Worm (Caenorhabditis elegans): ENCODE data around the gene hat-1.

Gene hat-1

DNA sequence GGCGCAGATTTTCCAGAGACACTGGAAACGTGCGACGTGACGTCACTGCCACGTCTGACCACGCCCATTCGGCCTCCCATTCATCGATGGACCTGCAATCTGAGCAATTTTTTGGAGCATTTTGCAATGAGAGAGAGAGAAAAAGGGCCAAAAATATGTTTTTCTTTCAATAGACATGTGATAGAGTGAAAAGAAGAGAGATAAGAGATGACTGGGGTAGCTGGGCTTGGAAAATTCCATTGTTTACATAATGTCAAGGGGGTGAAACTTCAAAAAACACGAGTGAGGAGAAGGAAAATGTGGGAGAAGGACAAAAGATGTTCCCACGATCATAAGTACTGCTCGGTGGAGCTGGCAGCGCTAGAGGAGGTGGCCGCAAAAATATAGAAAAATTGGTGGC is 11.1 kb downstream of the hat-1 start, which contains the start of gene M03C11.1:
M03C11.1 (minus strand) TSS at position 101 of the 400 bp plus-strand sequence.
- TF ChIP-seq F13C5.2 (tag; optimal IDR thresholded peaks at IDR 0.05) = no peak
- TF ChIP-seq flt-1 (GFP tag; IDR thresholded peaks at IDR 0.05) = no peak
- TF ChIP-seq tbx-11 (GFP tag; IDR thresholded peaks at IDR 0.05) = no peak
- no peak for TF ChIP-seq hmg-4 (GFP tag; optimal IDR thresholded peaks at IDR 0.05)
- no peak for TF ChIP-seq aly-1 (tag; optimal IDR thresholded peaks at IDR 0.05)
- TF ChIP-seq scrt-1 (GFP tag; IDR thresholded peaks at IDR 0.05) = no peak
- TF ChIP-seq pes-1 (GFP tag; IDR thresholded peaks at IDR 0.05) = no peak

DNA sequence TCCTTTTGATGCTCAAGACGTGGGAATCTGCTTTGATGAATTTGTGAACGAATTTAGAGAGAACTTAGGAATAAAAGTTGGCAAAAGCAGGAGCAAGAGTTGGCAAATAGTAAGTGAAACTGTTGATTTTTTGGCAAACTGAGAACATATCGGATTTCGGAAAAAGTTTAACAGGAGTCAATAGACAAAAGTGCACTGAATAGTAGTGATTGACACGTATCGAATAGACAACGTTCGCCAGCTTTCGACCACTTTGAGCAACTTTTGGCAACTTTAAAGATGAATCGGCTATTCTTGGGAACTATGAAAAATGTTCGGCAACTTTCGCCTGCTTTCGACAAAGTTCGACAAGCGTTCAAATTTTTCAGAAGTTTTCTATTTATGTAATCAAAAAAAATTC is 15.4 kb downstream of the hat-1 start, which contains the start of gene M03C11.9:
M03C11.9 (minus strand) TSS at position 101 of the 400 bp plus-strand sequence.
- no peak for TF ChIP-seq hmbx-1 (tag; optimal IDR thresholded peaks at IDR 0.05)
- no peak for TF ChIP-seq flt-1 (GFP tag; IDR thresholded peaks at IDR 0.05)
- no peak for TF ChIP-seq sea-1 (GFP tag; conservative IDR thresholded peaks at IDR 0.05)
- no peak for TF ChIP-seq hnd-1 (tag; optimal IDR thresholded peaks at IDR 0.05)
- TF ChIP-seq ets-7 (tag; optimal IDR thresholded peaks at IDR 0.05) = no peak
- no peak for TF ChIP-seq F13C5.2 (tag; optimal IDR thresholded peaks at IDR 0.05)
- TF ChIP-seq pes-1 (GFP tag; IDR thresholded peaks at IDR 0.05) = no peak
- TF ChIP-seq B0310.2 (tag; optimal IDR thresholded peaks at IDR 0.05) = no peak
- no peak for TF ChIP-seq scrt-1 (GFP tag; IDR thresholded peaks at IDR 0.05)
- no peak for TF ChIP-seq tbx-11 (GFP tag; IDR thresholded peaks at IDR 0.05)
- no peak for TF ChIP-seq tbx-37 (GFP tag; conservative IDR thresholded peaks at IDR 0.05)
- TF ChIP-seq ceh-13 (GFP tag; optimal IDR thresholded peaks at IDR 0.05) = no peak
- no peak for TF ChIP-seq tra-4 (tag; optimal IDR thresholded peaks at IDR 0.05)

DNA sequence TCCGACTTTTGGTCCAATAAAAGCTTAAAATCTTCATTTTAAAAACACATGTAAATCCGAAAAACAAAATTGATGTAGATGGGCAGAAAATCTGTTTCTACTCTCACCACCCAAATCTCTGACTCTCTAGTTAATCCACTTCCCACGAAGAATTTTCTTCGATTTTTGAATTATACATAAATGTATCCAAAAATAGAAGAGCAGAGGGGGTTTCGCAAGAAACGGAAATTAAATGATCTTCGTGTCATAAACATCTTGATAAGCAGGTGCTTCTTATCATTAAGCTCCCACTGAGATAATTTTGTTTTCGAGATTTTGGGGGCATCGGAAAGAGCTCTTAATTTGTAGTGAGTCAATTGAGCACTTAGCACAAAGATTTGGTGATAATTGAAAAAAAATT is 17.4 kb downstream of the hat-1 start:
- TF ChIP-seq tbx-11 (GFP tag; IDR thresholded peaks at IDR 0.05) (no peak), aly-1 (tag; optimal IDR thresholded peaks at IDR 0.05) (no peak), hmg-4 (GFP tag; optimal IDR thresholded peaks at IDR 0.05) (no peak), F13C5.2 (tag; optimal IDR thresholded peaks at IDR 0.05) (no peak), tra-4 (tag; optimal IDR thresholded peaks at IDR 0.05) (no peak), tbx-37 (GFP tag; conservative IDR thresholded peaks at IDR 0.05) (no peak), hnd-1 (tag; optimal IDR thresholded peaks at IDR 0.05) (no peak)

DNA sequence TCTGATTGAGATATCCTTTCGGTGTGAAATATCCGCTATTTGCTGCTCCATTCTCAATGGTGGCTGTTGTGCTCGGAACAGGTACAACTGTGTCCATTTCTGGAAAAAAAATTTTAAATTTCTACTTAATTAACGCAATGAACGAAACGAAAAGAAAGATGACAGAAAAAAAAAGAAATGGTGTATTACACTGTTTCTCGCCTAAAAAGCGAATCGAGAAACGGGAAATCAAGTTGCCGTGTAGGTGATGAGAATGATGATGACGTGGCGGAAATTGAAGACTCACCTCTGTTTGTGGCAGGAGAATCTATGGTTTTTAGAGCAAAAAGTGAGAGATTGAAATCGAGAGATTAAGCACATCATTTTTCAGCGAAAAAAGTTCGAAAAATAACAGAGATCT is 20.6 kb downstream of the hat-1 start, which contains the start of gene C38H2.3:
C38H2.3 (minus strand) TSS at position 101 of the 400 bp plus-strand sequence.
- no peak for TF ChIP-seq hnd-1 (tag; optimal IDR thresholded peaks at IDR 0.05)
- TF ChIP-seq ama-1 (optimal IDR thresholded peaks at IDR 0.05) = no peak
- no peak for TF ChIP-seq B0310.2 (tag; optimal IDR thresholded peaks at IDR 0.05)
- TF ChIP-seq hmg-4 (GFP tag; optimal IDR thresholded peaks at IDR 0.05) = no peak
- no peak for TF ChIP-seq pes-1 (GFP tag; IDR thresholded peaks at IDR 0.05)
- no peak for TF ChIP-seq tra-4 (tag; optimal IDR thresholded peaks at IDR 0.05)
- no peak for TF ChIP-seq aly-1 (tag; optimal IDR thresholded peaks at IDR 0.05)
- TF ChIP-seq sea-1 (GFP tag; conservative IDR thresholded peaks at IDR 0.05) = no peak
- TF ChIP-seq F13C5.2 (tag; optimal IDR thresholded peaks at IDR 0.05) = no peak

DNA sequence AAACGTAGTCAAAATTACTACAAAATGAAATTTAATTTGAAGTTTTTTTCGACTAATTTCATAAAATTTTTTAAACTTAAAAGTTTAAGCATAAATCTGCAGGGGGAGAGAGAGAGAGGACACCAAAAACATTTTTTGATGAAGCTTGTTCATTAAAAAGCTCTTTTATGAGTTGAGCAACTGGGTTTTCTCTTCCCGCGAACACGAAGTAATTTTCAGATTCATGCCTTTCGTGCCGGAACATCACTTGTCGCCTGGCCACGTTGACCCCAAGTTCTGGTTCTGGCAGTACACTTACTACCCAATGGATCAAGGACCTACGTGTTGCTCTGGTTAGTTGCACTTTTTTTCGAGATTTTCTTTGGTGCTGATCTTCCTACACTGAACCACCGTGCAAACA is 23.2 kb downstream of the hat-1 start:
- TF ChIP-seq ceh-13 (GFP tag; optimal IDR thresholded peaks at IDR 0.05) = no peak
- no peak for TF ChIP-seq ets-7 (tag; optimal IDR thresholded peaks at IDR 0.05)
- no peak for TF ChIP-seq pes-1 (GFP tag; IDR thresholded peaks at IDR 0.05)
- TF ChIP-seq ama-1 (optimal IDR thresholded peaks at IDR 0.05) = no peak
- TF ChIP-seq aly-1 (tag; optimal IDR thresholded peaks at IDR 0.05) = no peak
- no peak for TF ChIP-seq hnd-1 (tag; optimal IDR thresholded peaks at IDR 0.05)
- no peak for TF ChIP-seq B0310.2 (tag; optimal IDR thresholded peaks at IDR 0.05)
- TF ChIP-seq tbx-37 (GFP tag; conservative IDR thresholded peaks at IDR 0.05) = no peak
- TF ChIP-seq scrt-1 (GFP tag; IDR thresholded peaks at IDR 0.05) = no peak
- no peak for TF ChIP-seq ceh-36 (tag; optimal IDR thresholded peaks at IDR 0.05)
- no peak for TF ChIP-seq F13C5.2 (tag; optimal IDR thresholded peaks at IDR 0.05)
- TF ChIP-seq sea-1 (GFP tag; conservative IDR thresholded peaks at IDR 0.05) = no peak
- TF ChIP-seq hmbx-1 (tag; optimal IDR thresholded peaks at IDR 0.05) = no peak
- TF ChIP-seq tra-4 (tag; optimal IDR thresholded peaks at IDR 0.05) = no peak
- no peak for TF ChIP-seq flt-1 (GFP tag; IDR thresholded peaks at IDR 0.05)
- TF ChIP-seq tbx-11 (GFP tag; IDR thresholded peaks at IDR 0.05) = no peak

DNA sequence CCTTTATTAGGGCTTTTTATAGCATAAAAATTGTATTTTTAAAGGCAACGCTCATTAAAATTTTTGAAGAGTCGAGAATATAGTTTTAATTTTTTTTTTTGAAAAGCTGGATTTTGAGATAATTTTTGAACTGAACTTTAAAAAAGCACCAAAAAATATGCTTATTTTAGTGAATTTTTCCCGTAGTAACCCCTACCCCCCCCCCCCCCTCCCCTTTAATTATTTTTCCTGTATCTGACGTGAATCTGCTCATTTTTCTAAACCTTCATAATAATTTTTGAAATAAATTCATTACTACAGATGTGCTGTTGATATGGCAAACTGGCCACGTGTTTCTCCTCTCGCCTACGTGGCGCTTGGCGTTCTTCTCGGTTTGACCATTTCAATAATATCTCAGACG is 25.6 kb downstream of the hat-1 start, which contains the start of gene C38H2.2:
C38H2.2 (plus strand) TSS at position 301 of the 400 bp plus-strand sequence.
- no peak for TF ChIP-seq scrt-1 (GFP tag; IDR thresholded peaks at IDR 0.05)
- TF ChIP-seq F13C5.2 (tag; optimal IDR thresholded peaks at IDR 0.05) = no peak
- no peak for TF ChIP-seq ceh-13 (GFP tag; optimal IDR thresholded peaks at IDR 0.05)
- TF ChIP-seq tbx-11 (GFP tag; IDR thresholded peaks at IDR 0.05) = no peak
- no peak for TF ChIP-seq hmbx-1 (tag; optimal IDR thresholded peaks at IDR 0.05)
- TF ChIP-seq ets-7 (tag; optimal IDR thresholded peaks at IDR 0.05) = no peak
- TF ChIP-seq tra-4 (tag; optimal IDR thresholded peaks at IDR 0.05) = no peak
- TF ChIP-seq aly-1 (tag; optimal IDR thresholded peaks at IDR 0.05) = no peak
- no peak for TF ChIP-seq tbx-37 (GFP tag; conservative IDR thresholded peaks at IDR 0.05)
- TF ChIP-seq hmg-4 (GFP tag; optimal IDR thresholded peaks at IDR 0.05) = no peak
- TF ChIP-seq ama-1 (optimal IDR thresholded peaks at IDR 0.05) = no peak
- TF ChIP-seq flt-1 (GFP tag; IDR thresholded peaks at IDR 0.05) = no peak
- no peak for TF ChIP-seq sea-1 (GFP tag; conservative IDR thresholded peaks at IDR 0.05)
- TF ChIP-seq B0310.2 (tag; optimal IDR thresholded peaks at IDR 0.05) = no peak
- TF ChIP-seq pes-1 (GFP tag; IDR thresholded peaks at IDR 0.05) = no peak
- TF ChIP-seq ceh-36 (tag; optimal IDR thresholded peaks at IDR 0.05) = no peak
- TF ChIP-seq hnd-1 (tag; optimal IDR thresholded peaks at IDR 0.05) = no peak

DNA sequence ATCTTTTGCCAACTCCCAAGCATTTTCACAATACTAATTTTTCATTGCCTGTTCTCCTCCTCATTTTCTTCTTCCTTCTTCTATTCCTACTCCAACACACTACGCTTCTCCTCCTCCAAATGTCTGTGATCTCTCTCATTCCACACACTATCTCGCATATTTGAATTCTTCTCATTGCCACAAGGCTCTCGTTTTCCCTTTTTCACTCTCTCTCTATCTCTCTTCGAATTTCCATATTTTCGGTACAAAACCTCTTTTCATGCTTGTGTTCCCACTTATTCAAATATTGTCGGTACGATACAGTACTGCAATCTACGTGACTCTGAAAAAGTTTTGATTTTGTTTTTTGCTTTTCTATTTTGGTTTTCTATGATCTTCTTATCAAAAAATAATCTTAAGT is 26.4 kb downstream of the hat-1 start:
- TF ChIP-seq ama-1 (optimal IDR thresholded peaks at IDR 0.05) (no peak), sea-1 (GFP tag; conservative IDR thresholded peaks at IDR 0.05) (no peak), ets-7 (tag; optimal IDR thresholded peaks at IDR 0.05) (no peak), ceh-13 (GFP tag; optimal IDR thresholded peaks at IDR 0.05) (no peak), flt-1 (GFP tag; IDR thresholded peaks at IDR 0.05) (no peak)

DNA sequence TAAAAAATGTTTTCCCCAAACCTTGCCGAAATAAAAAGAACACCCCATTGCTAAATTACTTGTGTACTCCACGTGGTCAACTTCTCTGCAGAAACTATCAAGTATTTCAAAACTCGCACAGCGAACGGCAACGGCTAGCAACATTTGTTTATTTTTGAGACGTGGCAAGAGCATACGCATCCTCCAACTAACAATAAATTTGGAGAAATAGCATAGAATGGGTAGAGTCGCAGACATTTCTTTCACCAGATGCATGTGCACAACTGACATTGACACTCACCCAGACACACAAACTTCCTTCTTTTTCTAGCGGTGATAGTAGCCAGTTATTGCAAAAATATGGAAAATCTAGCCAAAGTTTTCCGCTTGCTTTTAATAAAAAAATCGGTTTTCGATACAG is 27.4 kb downstream of the hat-1 start:
- TF ChIP-seq hmbx-1 (tag; optimal IDR thresholded peaks at IDR 0.05) = no peak
- TF ChIP-seq ets-7 (tag; optimal IDR thresholded peaks at IDR 0.05) = no peak
- no peak for TF ChIP-seq tbx-11 (GFP tag; IDR thresholded peaks at IDR 0.05)
- no peak for TF ChIP-seq hmg-4 (GFP tag; optimal IDR thresholded peaks at IDR 0.05)
- TF ChIP-seq tbx-37 (GFP tag; conservative IDR thresholded peaks at IDR 0.05) = no peak
- no peak for TF ChIP-seq B0310.2 (tag; optimal IDR thresholded peaks at IDR 0.05)
- TF ChIP-seq ama-1 (optimal IDR thresholded peaks at IDR 0.05) = no peak

Data from whole organism, early embryonic.